Fruit fly (Drosophila melanogaster): ENCODE measurements around the gene CG17193.

CG17193 gene

dm6 chr3R:20008372-20009051 lies 47.4 kb downstream of the CG17193 start, which contains the start of the genes Hs6st and MED25 (continued):
- peak; percentile 39 for TF ChIP-seq NfI (GFP tag; optimal IDR thresholded peaks at IDR 0.05)
- TF ChIP-seq CG3065 (GFP tag; optimal IDR thresholded peaks at IDR 0.05) = no peak
- peak; percentile 73 for TF ChIP-seq CG13287 (GFP tag; IDR thresholded peaks at IDR 0.05; ENCODE audit: partially characterized antibody)
- TF ChIP-seq Jarid2 (GFP tag; optimal IDR thresholded peaks at IDR 0.05) = peak; percentile 99
- no peak for TF ChIP-seq CG11723 (GFP tag; optimal IDR thresholded peaks at IDR 0.05)
- TF ChIP-seq CG2678 (tag; optimal IDR thresholded peaks at IDR 0.05) = no peak
- no peak for TF ChIP-seq zen (tag; optimal IDR thresholded peaks at IDR 0.05)
- TF ChIP-seq C15 (GFP tag; IDR thresholded peaks at IDR 0.05) = 0 out of 3 replicates have a peak, but pooled peaks have one; percentile 32
- TF ChIP-seq usp (GFP tag; optimal IDR thresholded peaks at IDR 0.05) = no peak
- TF ChIP-seq MTF-1 (GFP tag; optimal IDR thresholded peaks at IDR 0.05; ENCODE audit: borderline replicate concordance) = peak; percentile 6
- no peak for TF ChIP-seq ase (GFP tag; IDR thresholded peaks at IDR 0.05)
- 0 out of 2 replicates have a peak, but pooled peaks have one; percentile 17 for TF ChIP-seq stc (GFP tag; IDR thresholded peaks at IDR 0.05)
- TF ChIP-seq CG11456 (GFP tag; IDR thresholded peaks at IDR 0.05) = peak; percentile 28; the same call in 1 of the 3 replicates
- TF ChIP-seq CHES-1-like (GFP tag; optimal IDR thresholded peaks at IDR 0.05) = no peak
- TF ChIP-seq ssp (GFP tag; IDR thresholded peaks at IDR 0.05) = no peak
- peak; percentile 83 for TF ChIP-seq CG42726 (GFP tag; IDR thresholded peaks at IDR 0.05; ENCODE audit: partially characterized antibody)
- TF ChIP-seq CG6765 (GFP tag; optimal IDR thresholded peaks at IDR 0.05) = peak; percentile 17
- TF ChIP-seq ind (GFP tag; optimal IDR thresholded peaks at IDR 0.05) = peak; percentile 74
- no peak for TF ChIP-seq ash1 (GFP tag; optimal IDR thresholded peaks at IDR 0.05)
- peak; percentile 39 for TF ChIP-seq CG12155 (GFP tag; optimal IDR thresholded peaks at IDR 0.05)
- no peak for TF ChIP-seq fu2 (GFP tag; optimal IDR thresholded peaks at IDR 0.05)
- TF ChIP-seq trh (GFP tag; optimal IDR thresholded peaks at IDR 0.05) = no peak
- TF ChIP-seq grau (tag; optimal IDR thresholded peaks at IDR 0.05) = peak; percentile 38
- TF ChIP-seq CG3847 (GFP tag; IDR thresholded peaks at IDR 0.05) = peak; percentile 66
- TF ChIP-seq CG7928 (GFP tag; optimal IDR thresholded peaks at IDR 0.05) = peak; percentile 93
- TF ChIP-seq Med (GFP tag) = peak; percentile 72
- peak; percentile 41 for TF ChIP-seq Abd-B (GFP tag; optimal IDR thresholded peaks at IDR 0.05)
- peak; percentile 35 for TF ChIP-seq CG6683 (GFP tag; optimal IDR thresholded peaks at IDR 0.05)
- no peak for TF ChIP-seq Hr3 (GFP tag; optimal IDR thresholded peaks at IDR 0.05)
- peak; percentile 18 for TF ChIP-seq her (GFP tag; optimal IDR thresholded peaks at IDR 0.05)
- TF ChIP-seq CG33557 (GFP tag; optimal IDR thresholded peaks at IDR 0.05) = peak; percentile 10
- TF ChIP-seq ara (GFP tag; IDR thresholded peaks at IDR 0.05) = 0 out of 2 replicates have a peak, but pooled peaks have one; percentile 10
- no peak for TF ChIP-seq CG11696 (GFP tag; IDR thresholded peaks at IDR 0.05)
- no peak for TF ChIP-seq pb (GFP tag; optimal IDR thresholded peaks at IDR 0.05)
- no peak for TF ChIP-seq da (GFP tag; optimal IDR thresholded peaks at IDR 0.05)
- TF ChIP-seq CG9932 (GFP tag; IDR thresholded peaks at IDR 0.05) = peak; percentile 29; the same call in 1 of the 2 replicates
- TF ChIP-seq jing (GFP tag; optimal IDR thresholded peaks at IDR 0.05) = no peak
- TF ChIP-seq CG15601 (tag; optimal IDR thresholded peaks at IDR 0.05) = peak; percentile 47
- TF ChIP-seq z (GFP tag; IDR thresholded peaks at IDR 0.05) = no peak
- TF ChIP-seq aop (GFP tag; IDR thresholded peaks at IDR 0.05) = no peak
- peak; percentile 82 for TF ChIP-seq Scr (GFP tag; IDR thresholded peaks at IDR 0.05; ENCODE audit: partially characterized antibody)
- TF ChIP-seq CG4360 (GFP tag; IDR thresholded peaks at IDR 0.05) = no peak
- peak; percentile 10 for TF ChIP-seq hkb (optimal IDR thresholded peaks at IDR 0.05)
- TF ChIP-seq hkb (GFP tag; IDR thresholded peaks at IDR 0.05) = no peak
- no peak for TF ChIP-seq Mrtf (GFP tag; IDR thresholded peaks at IDR 0.05)
- TF ChIP-seq pan (optimal IDR thresholded peaks at IDR 0.05) = no peak
- TF ChIP-seq pan (GFP tag; optimal IDR thresholded peaks at IDR 0.05 in 1 of 2, IDR thresholded peaks at IDR 0.05 in 1 of 2) = no peak
- TF ChIP-seq Sry-δ (GFP tag; optimal IDR thresholded peaks at IDR 0.05) = peak; percentile 75
- TF ChIP-seq gce (GFP tag; IDR thresholded peaks at IDR 0.05) = no peak
- peak; percentile 39 for TF ChIP-seq CG7987 (GFP tag; optimal IDR thresholded peaks at IDR 0.05)
- TF ChIP-seq CG32767 (GFP tag; IDR thresholded peaks at IDR 0.05) = no peak

Measured in whole organism, embryonic.